Fruit fly (Drosophila melanogaster): ENCODE data around the gene Top1.

dm6 chrX:15312882-15313154 lies 6.5 kb upstream of the Top1 start:
- TF ChIP-seq CG8478 (optimal IDR thresholded peaks at IDR 0.05) = no peak
- no peak for TF ChIP-seq CTCF (optimal IDR thresholded peaks at IDR 0.05)

All from S2 (cell line).